Worm (Caenorhabditis elegans): ENCODE data around the gene mec-15.

Gene mec-15

ce11 chrII:10248355-10249041 is 9.0 kb upstream of the mec-15 start, which contains the start of gene atad-3 (continued):
- peak; percentile 74 for TF ChIP-seq irx-1 (tag; optimal IDR thresholded peaks at IDR 0.05)
- TF ChIP-seq unc-130 (tag; optimal IDR thresholded peaks at IDR 0.05): peak; percentile 27
- no peak for TF ChIP-seq hlh-4 (tag; optimal IDR thresholded peaks at IDR 0.05)
- TF ChIP-seq tbx-2 (tag; optimal IDR thresholded peaks at IDR 0.05): peak; percentile 91
- TF ChIP-seq efl-1 (optimal IDR thresholded peaks at IDR 0.05): peak; percentile 87 to 89
- peak; percentile 79 to 98 for TF ChIP-seq efl-1 (GFP tag; optimal IDR thresholded peaks at IDR 0.05 in 1 of 2)
- TF ChIP-seq ceh-8 (GFP tag; optimal IDR thresholded peaks at IDR 0.05): peak; percentile 64
- TF ChIP-seq lsy-2 (tag; optimal IDR thresholded peaks at IDR 0.05): peak; percentile 89 to 90
- TF ChIP-seq nhr-90 (tag; optimal IDR thresholded peaks at IDR 0.05; ENCODE audit: poor library complexity): peak; percentile 93
- peak; percentile 92 for TF ChIP-seq snu-23 (GFP tag; optimal IDR thresholded peaks at IDR 0.05)
- peak; percentile 67 for TF ChIP-seq F16B12.6 (tag; optimal IDR thresholded peaks at IDR 0.05)
- TF ChIP-seq jun-1 (tag; optimal IDR thresholded peaks at IDR 0.05): peak; percentile 65
- TF ChIP-seq grh-1 (GFP tag; IDR thresholded peaks at IDR 0.05): peak; percentile 85
- TF ChIP-seq fos-1 (tag; optimal IDR thresholded peaks at IDR 0.05): peak; percentile 69
- no peak for TF ChIP-seq alr-1 (tag; optimal IDR thresholded peaks at IDR 0.05; ENCODE audit: borderline replicate concordance)
- TF ChIP-seq ceh-88 (GFP tag; IDR thresholded peaks at IDR 0.05): peak; percentile 83
- TF ChIP-seq lin-13 (GFP tag; optimal IDR thresholded peaks at IDR 0.05): peak; percentile 90
- TF ChIP-seq ztf-4 (tag; optimal IDR thresholded peaks at IDR 0.05): peak; percentile 59
- no peak for TF ChIP-seq egl-27 (tag; optimal IDR thresholded peaks at IDR 0.05)
- TF ChIP-seq unc-98 (GFP tag; IDR thresholded peaks at IDR 0.05): peak; percentile 97
- peak; percentile 76 for TF ChIP-seq C16A3.4 (tag; optimal IDR thresholded peaks at IDR 0.05)
- peak; percentile 97 for TF ChIP-seq isw-1 (GFP tag; IDR thresholded peaks at IDR 0.05)
- peak; percentile 84 for TF ChIP-seq nhr-11 (tag; optimal IDR thresholded peaks at IDR 0.05)
- no peak for TF ChIP-seq mef-2 (tag; optimal IDR thresholded peaks at IDR 0.05)
- peak; percentile 99 for TF ChIP-seq rnt-1 (tag; optimal IDR thresholded peaks at IDR 0.05)
- peak; percentile 49 for TF ChIP-seq blmp-1 (tag; optimal IDR thresholded peaks at IDR 0.05)
- no peak for TF ChIP-seq zag-1 (tag; optimal IDR thresholded peaks at IDR 0.05)
- TF ChIP-seq pax-3 (tag; optimal IDR thresholded peaks at IDR 0.05): peak; percentile 83
- TF ChIP-seq ets-5 (GFP tag; IDR thresholded peaks at IDR 0.05): no peak
- TF ChIP-seq aly-2 (tag; optimal IDR thresholded peaks at IDR 0.05): peak; percentile 76
- TF ChIP-seq mdl-1 (tag; optimal IDR thresholded peaks at IDR 0.05): peak in 1 of 2 experiments; percentile 75
- TF ChIP-seq ces-1 (GFP tag; optimal IDR thresholded peaks at IDR 0.05): no peak
- no peak for TF ChIP-seq C34B4.2 (tag; optimal IDR thresholded peaks at IDR 0.05)
- TF ChIP-seq nhr-71 (tag; optimal IDR thresholded peaks at IDR 0.05): peak; percentile 95
- no peak for TF ChIP-seq nhr-84 (tag; optimal IDR thresholded peaks at IDR 0.05)
- TF ChIP-seq nhr-77 (tag; optimal IDR thresholded peaks at IDR 0.05): peak; percentile 83
- TF ChIP-seq nhr-85 (tag): peak; percentile 87
- TF ChIP-seq sox-4 (tag; optimal IDR thresholded peaks at IDR 0.05): peak; percentile 66
- TF ChIP-seq dpl-1 (GFP tag; optimal IDR thresholded peaks at IDR 0.05): peak; percentile 78 to 84 (median 81)
- TF ChIP-seq lin-35 (GFP tag; optimal IDR thresholded peaks at IDR 0.05): peak; percentile 80 to 88
- no peak for TF ChIP-seq hpl-2 (GFP tag; optimal IDR thresholded peaks at IDR 0.05)
- TF ChIP-seq skn-1 (tag; optimal IDR thresholded peaks at IDR 0.05): peak; percentile 81
- TF ChIP-seq C04F5.9 (tag; optimal IDR thresholded peaks at IDR 0.05): peak; percentile 83
- peak; percentile 83 for TF ChIP-seq egl-13 (tag; optimal IDR thresholded peaks at IDR 0.05)
- TF ChIP-seq lin-15B (tag; optimal IDR thresholded peaks at IDR 0.05): peak; percentile 85
- TF ChIP-seq mab-9 (GFP tag; IDR thresholded peaks at IDR 0.05): peak; percentile 95
- peak; percentile 88 for TF ChIP-seq swsn-7 (tag; optimal IDR thresholded peaks at IDR 0.05)
- peak; percentile 90 for TF ChIP-seq unc-86 (tag; optimal IDR thresholded peaks at IDR 0.05)
- TF ChIP-seq zip-4 (GFP tag; optimal IDR thresholded peaks at IDR 0.05): peak; percentile 58
- TF ChIP-seq ceh-82 (tag; optimal IDR thresholded peaks at IDR 0.05): peak; percentile 87 to 95 (median 90)
- peak; percentile 57 for TF ChIP-seq aha-1 (tag; optimal IDR thresholded peaks at IDR 0.05)
- TF ChIP-seq unc-62 (GFP tag; optimal IDR thresholded peaks at IDR 0.05): no peak
